Worm (Caenorhabditis elegans) whole organism, L4/young adult: ENCODE results near the gene M03F8.7.

Experiments
- W03F9.2 ChIP-seq: fragments of 150-350 bp; optimal IDR thresholded peaks from 2 replicates; lab custom pipeline; 2014; ENCODE audit warnings: missing biosample characterization, missing genetic modification characterization
- dao-5 ChIP-seq: sonication (generic microtip); optimal IDR thresholded peaks from 2 replicates; lab custom pipeline; 2016; ENCODE audit warnings: missing genotype, missing genetic modification characterization, moderate library complexity, missing compliant biosample characterization
- him-1 ChIP-seq: sonication (generic microtip); optimal IDR thresholded peaks from 2 replicates; lab custom pipeline; 2016; ENCODE audit warnings: missing genotype, missing genetic modification reagents, missing genetic modification characterization, missing compliant biosample characterization

- TF ChIP-seq dao-5 (tag; lab: Kevin White, UChicago) (no peak), him-1 (tag; lab: Kevin White, UChicago) (no peak), W03F9.2 (tag; lab: Kevin White, UChicago) (no peak)
These were observed 28.0 kb downstream of the M03F8.7 start for ce11 chrV:5964658-5965178.
